Fruit fly (Drosophila melanogaster) ovary, adult (tissue): Measurements from ENCODE around the gene CG8042.

Experiments
- CG17801 ChIP-seq: fragments of 200-800 bp; optimal IDR thresholded peaks from 2 replicates; lab custom pipeline; 2019; ENCODE audit warnings: missing biosample characterization, mild to moderate bottlenecking, missing genetic modification characterization, moderate library complexity; ENCODE audit not compliant: partially characterized antibody

CG8042 gene

dm6 chr3L:7958083-7958482, 16.7 kb downstream of the CG8042 start:
- TF ChIP-seq CG17801, result no peak

DNA sequence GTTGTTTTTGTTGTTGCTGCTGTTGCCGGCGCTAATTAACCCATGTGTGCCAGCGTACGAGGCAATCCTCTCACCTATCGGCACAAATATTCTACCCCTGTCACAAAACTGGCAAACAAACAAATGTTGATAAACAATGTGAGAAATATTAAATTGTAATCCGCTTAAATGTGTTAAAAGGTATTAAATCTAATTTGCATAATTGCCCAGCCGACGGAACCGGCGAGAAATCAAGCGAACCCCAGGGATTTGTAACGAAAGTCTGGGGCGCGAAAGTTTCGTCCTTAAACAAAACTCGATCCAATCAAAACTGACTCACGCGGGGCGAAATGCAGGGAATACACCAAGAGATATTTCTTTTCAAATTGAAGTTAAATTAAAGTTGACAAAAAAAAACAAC, 18.1 kb downstream of the CG8042 start:
- no peak for TF ChIP-seq CG17801

DNA sequence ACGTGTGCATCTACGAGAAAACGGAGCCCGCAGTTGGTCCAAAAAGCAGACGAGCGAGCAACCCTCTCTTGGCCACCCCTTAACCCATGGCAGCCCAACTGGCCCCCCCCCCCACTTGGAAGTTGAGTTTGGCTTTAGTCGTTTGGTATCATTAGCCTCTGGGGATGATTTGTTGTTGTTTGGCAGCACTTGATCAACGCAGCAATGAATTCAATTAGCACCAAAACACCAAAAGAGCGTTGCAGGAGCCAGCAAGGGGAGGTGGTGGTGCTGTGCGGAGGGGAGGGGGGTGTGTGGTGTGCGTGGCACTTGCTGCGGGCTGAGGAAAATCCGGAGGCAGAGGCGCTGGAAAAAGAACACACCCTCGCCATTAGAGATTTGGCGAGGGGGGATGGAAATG, 19.8 kb downstream of the CG8042 start:
- no peak for TF ChIP-seq CG17801

DNA sequence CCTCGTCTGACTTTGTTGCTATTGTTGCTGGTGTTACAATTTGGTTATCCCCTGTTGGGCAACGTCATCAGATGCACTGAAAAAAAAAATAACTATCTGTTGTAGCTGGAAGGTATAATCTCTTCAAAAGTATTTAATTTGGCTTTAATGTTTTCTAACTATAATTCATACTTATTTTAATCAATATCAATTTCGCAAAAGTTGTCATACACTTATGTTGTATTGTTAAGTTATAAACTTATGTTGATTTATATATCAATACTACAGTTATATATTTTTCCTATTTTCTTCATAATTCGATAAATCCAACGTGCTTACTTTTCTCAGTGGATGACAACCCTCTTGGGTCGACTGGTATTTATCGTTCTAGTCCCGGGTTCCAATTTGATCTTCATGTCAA, 21.1 kb downstream of the CG8042 start:
- no peak for TF ChIP-seq CG17801

dm6 chr3L:7952978-7953377, 21.8 kb downstream of the CG8042 start:
- no peak for TF ChIP-seq CG17801

DNA sequence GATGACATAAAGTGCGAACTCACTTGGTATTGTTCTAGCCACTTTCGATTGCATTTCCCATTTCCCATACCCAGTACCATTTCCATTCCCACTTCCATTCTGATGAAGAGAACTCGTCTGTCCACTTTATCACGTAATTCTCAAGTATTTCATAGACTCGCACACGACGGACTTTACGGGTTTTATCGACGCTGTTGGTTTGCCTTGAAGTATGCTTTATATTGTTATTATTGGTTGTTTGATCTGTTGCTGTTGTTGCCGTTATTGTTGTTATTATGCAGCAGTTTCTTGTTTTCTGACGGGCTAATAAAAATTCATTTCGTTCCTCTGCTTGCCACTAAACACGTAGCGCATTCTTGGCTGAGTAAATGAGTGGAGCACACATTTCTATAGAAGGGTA, 22.2 kb downstream of the CG8042 start:
- TF ChIP-seq CG17801, result no peak

dm6 chr3L:7951841-7952240, 22.9 kb downstream of the CG8042 start:
- TF ChIP-seq CG17801, result no peak

dm6 chr3L:7949778-7950177, 25.0 kb downstream of the CG8042 start:
- no peak for TF ChIP-seq CG17801

DNA sequence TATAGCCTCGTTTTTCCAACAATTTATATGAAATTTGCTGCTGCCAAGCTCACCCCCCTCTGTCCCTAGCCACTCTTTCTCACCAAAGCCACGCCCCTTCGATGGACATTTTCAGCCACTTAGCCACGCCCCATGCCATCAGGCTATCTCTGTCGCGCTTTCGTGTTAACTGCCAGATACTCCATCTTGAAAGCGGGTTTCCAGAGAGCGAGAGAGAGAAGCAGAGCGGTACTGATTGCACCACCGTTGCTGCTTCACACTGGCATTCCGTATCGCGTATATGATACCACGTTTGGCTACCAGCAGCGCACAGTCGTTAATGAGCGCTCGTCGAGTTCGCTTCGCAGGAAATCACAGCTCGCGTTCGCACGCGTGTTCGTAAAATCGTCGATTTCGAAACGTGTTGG, 26.9 kb downstream of the CG8042 start, which contains the start of gene exex:
Gene exex, plus strand, starts transcription at position 307 of the 407 bp plus-strand sequence.
- no peak for TF ChIP-seq CG17801

dm6 chr3L:7946222-7946621, 28.6 kb downstream of the CG8042 start, which contains the start of gene CG43880:
TSS of gene CG43880 (minus strand) at chr3L:7946322.
- no peak for TF ChIP-seq CG17801

- TF ChIP-seq CG17801, result no peak
These were observed 30.8 kb downstream of the CG8042 start for dm6 chr3L:7943950-7944349.

DNA sequence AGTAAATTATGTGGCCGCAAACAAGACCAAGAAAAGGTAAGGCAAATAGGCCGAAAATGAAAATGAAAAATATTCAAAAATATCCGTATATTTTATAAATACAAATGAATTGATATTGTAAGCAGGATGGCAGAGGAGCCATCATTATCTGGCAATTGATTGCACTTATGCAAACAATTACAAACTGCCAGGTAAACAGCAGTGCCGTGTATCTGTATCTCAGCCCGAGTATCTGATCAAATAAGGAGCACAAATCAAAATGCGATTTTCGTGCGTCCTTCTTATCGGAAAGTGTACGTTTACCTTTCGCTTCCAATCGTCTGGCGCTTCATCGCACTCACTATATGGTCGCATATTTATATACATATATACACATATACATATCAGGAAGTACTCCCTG, 31.7 kb downstream of the CG8042 start:
- no peak for TF ChIP-seq CG17801

DNA sequence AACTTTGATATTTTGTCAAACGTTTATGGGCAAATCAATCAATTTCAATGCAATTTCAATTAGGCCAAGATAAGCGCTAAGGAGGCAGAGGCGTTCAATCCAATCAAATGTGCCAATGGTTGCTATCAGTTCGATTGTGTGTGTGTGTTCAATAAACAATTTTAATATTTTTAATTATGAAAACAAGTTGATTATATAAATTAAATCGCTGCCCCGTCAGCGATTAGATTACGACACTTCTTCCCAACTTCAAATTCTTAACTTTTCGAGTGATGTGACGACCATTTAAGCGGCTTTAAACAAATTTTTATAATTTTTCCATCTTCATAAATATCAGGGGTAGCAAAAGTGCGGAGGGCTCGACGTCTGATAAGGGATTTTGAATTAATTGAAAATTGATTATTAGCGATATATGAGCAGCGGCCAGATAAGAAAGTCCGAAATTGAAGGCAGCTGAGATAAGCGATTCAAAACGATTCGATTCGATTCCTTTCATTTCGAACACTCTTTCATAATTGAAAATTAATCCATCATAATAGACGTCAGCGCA, 32.3 kb downstream of the CG8042 start:
- no peak for TF ChIP-seq CG17801

DNA sequence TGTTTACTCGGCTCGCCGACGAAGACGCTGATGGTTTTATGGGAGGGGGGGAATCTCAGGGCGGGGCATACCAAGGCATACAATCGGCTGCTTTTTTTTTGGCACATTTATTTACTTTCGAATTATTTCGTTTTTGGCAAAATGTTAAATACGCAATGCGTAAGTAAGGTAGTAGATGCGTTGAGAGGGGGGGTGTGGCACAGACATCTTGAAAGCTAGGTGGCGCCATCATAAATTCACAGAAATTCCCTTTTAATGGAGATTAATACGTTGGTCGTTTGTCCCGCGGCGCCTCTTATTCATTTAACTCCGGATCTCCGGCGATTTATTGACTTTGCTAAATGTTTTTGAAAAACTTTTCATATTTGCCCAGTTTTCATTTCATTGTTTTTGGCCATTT, 33.3 kb downstream of the CG8042 start:
- TF ChIP-seq CG17801, result no peak

DNA sequence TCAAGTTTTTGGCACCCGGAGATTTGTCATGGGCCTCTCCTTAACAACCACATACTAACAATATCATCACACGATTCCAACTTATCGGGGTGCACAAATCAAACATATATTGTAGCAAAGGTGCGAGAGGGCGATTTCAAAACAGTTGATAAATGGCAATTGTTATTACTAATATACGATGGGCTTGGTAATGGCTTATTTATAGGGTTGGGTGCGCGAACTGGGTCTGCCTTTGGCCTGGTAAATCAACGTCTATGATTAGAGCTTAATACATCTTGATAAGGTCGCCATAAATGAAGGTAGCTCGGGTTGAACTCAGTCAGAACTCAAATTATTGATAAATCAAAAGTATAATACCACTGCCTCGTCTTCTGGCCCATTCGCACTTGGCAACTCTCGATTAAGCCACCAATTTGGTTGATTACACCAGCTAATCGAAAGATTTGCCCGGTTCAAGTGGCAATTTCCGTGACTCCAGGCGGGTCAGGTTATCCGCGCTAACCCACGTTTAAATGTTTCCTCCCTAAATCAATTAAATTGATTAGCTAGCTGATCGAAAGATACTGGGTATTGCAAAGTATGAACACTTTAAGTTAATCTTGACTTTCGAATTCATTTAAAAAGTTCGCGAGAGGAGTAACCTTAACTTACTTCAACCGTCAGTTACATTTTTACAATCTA, 34.1 kb downstream of the CG8042 start:
- no peak for TF ChIP-seq CG17801

dm6 chr3L:7938638-7939037, 36.2 kb downstream of the CG8042 start:
- TF ChIP-seq CG17801, result no peak

- TF ChIP-seq CG17801, result peak; percentile 16
These were observed 38.8 kb downstream of the CG8042 start, which contains the start of the genes syd and Srp9 for dm6 chr3L:7935933-7936494. TSS of gene syd (minus strand) at chr3L:7936120. TSS of gene Srp9 (plus strand) at chr3L:7936373.

DNA sequence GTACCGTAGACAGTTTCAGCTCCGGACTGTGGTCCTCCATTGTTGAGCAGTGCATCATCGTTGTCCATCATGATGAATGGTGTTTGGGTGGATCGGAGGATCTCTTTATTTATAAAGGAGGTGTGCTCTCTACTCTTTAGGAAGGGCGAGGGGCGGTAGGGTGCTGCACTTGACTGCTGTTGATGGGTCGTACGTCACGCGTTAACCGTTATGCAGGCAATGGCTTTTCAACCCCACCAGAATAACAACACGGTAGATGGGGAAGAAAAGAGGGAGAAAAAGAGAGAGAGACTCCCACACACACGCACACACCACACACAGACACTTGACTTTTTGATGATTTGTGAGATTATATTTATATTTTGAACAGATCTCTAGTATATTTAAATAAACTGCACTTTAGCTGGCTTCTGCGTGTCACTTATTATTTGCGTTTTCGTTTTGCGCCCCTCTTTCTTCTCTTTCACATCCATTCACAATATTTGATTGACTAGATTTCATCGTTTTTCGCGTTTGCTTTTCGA, 39.3 kb downstream of the CG8042 start:
- no peak for TF ChIP-seq CG17801
